Worm (Caenorhabditis elegans): ENCODE results near the gene tftc-5.

ce11 chrIII:4058643-4059042 is 36.7 kb downstream of the tftc-5 start, which contains the start of gene his-69:
- no peak for TF ChIP-seq F13C5.2 (tag; optimal IDR thresholded peaks at IDR 0.05)
- TF ChIP-seq ama-1 (optimal IDR thresholded peaks at IDR 0.05) = no peak
- no peak for TF ChIP-seq hmbx-1 (tag; optimal IDR thresholded peaks at IDR 0.05)

Measured in whole organism, early embryonic.